Worm (Caenorhabditis elegans) whole organism, mixed stage, embryonic: ENCODE data around the gene Y51A2A.6.

Source experiments
- blmp-1 ChIP-seq: fragments of 150-350 bp; optimal IDR thresholded peaks from 2 replicates; lab custom pipeline; 2014; ENCODE audit warnings: missing biosample characterization, missing genetic modification characterization
- ces-1 ChIP-seq: fragments of 150-350 bp; optimal IDR thresholded peaks from 2 replicates; lab custom pipeline; 2014; ENCODE audit warnings: missing biosample characterization, missing genetic modification reagents, missing genetic modification characterization
- elt-1 ChIP-seq: sonication (generic microtip); optimal IDR thresholded peaks from 2 replicates; lab custom pipeline; 2017; ENCODE audit warnings: missing genetic modification characterization, mild to moderate bottlenecking, missing compliant biosample characterization, antibody characterized with exemption, moderate library complexity, borderline replicate concordance; ENCODE audit not compliant: insufficient read depth
- elt-3 ChIP-seq: fragments of 150-350 bp; optimal IDR thresholded peaks from 2 replicates; lab custom pipeline; 2014; ENCODE audit warnings: missing biosample characterization, missing genetic modification characterization
- hlh-1 ChIP-seq: fragments of 150-350 bp; optimal IDR thresholded peaks from 2 replicates; lab custom pipeline; 2014; ENCODE audit warnings: missing biosample characterization, missing genetic modification reagents, missing genetic modification characterization
- lin-13 ChIP-seq: fragments of 150-350 bp; optimal IDR thresholded peaks from 2 replicates; lab custom pipeline; 2014; ENCODE audit warnings: missing biosample characterization, missing genetic modification characterization
- lsy-2 ChIP-seq: fragments of 150-350 bp; optimal IDR thresholded peaks from 2 replicates; lab custom pipeline; 2014; ENCODE audit warnings: missing biosample characterization, missing genetic modification characterization
- nhr-237 ChIP-seq: fragments of 150-350 bp; optimal IDR thresholded peaks from 2 replicates; lab custom pipeline; 2014; ENCODE audit warnings: missing biosample characterization, missing genetic modification characterization
- nhr-76 ChIP-seq: sonication (generic microtip); optimal IDR thresholded peaks from 2 replicates; lab custom pipeline; 2017; ENCODE audit warnings: missing biosample characterization, missing genetic modification characterization
- pha-4 ChIP-seq: fragments of 150-350 bp; optimal IDR thresholded peaks from 2 replicates; lab custom pipeline; 2018; ENCODE audit warnings: missing biosample characterization, missing genetic modification reagents, missing genetic modification characterization
- snpc-4 ChIP-seq: fragments of 150-350 bp; optimal IDR thresholded peaks from 2 replicates; lab custom pipeline; 2014; ENCODE audit warnings: missing biosample characterization, missing genetic modification characterization
- unc-62 ChIP-seq: fragments of 150-350 bp; optimal IDR thresholded peaks from 2 replicates; lab custom pipeline; 2014; ENCODE audit warnings: missing biosample characterization, missing genetic modification reagents, missing genetic modification characterization
- ztf-11 ChIP-seq: fragments of 150-350 bp; optimal IDR thresholded peaks from 2 replicates; lab custom pipeline; 2014; ENCODE audit warnings: missing biosample characterization, missing genetic modification characterization

DNA sequence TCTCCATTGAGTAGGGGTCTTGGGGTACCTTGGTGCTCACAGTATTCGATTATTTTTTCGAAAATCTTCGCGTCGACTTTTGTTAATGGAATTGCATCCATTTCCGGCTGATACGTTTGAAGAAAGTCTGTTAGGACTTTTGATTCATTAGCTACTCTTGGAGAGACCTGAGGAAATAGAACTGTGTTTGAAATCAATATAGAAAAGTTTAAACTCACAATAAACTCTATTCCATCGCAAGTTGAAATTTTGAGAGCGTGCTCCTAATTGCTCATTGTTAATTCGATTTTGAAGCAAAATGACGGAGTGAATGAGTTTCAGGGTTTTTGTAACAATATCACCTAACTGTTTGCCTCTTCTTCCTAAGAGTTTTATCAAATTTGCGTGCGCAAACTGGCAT is 32.6 kb upstream of the Y51A2A.6 start, which contains the start of gene skr-6:
- TF ChIP-seq unc-62 (GFP tag; lab: Kevin White, UChicago) (no peak), nhr-76 (tag; lab: Kevin White, UChicago) (no peak), ztf-11 (tag; lab: Kevin White, UChicago) (no peak), elt-1 (no peak), snpc-4 (tag; lab: Kevin White, UChicago) (no peak), pha-4 (tag; lab: Kevin White, UChicago) (no peak), ces-1 (GFP tag; lab: Kevin White, UChicago) (no peak), blmp-1 (no peak), lsy-2 (tag; lab: Kevin White, UChicago) (no peak), nhr-237 (tag; lab: Kevin White, UChicago) (no peak), hlh-1 (tag; lab: Kevin White, UChicago) (no peak), elt-3 (tag; lab: Kevin White, UChicago) (no peak), lin-13 (no peak)
